Fruit fly (Drosophila melanogaster) S2 (cell line): ENCODE measurements around the gene CG9270.

ENCODE experiments used
- CG8478 ChIP-seq: fragments of >200 bp; optimal IDR thresholded peaks from 2 replicates; lab custom pipeline; 2018
- CTCF ChIP-seq, 2 experiments: fragments of >200 bp; optimal IDR thresholded peaks; 2 replicates each; lab custom pipeline; 2018

DNA sequence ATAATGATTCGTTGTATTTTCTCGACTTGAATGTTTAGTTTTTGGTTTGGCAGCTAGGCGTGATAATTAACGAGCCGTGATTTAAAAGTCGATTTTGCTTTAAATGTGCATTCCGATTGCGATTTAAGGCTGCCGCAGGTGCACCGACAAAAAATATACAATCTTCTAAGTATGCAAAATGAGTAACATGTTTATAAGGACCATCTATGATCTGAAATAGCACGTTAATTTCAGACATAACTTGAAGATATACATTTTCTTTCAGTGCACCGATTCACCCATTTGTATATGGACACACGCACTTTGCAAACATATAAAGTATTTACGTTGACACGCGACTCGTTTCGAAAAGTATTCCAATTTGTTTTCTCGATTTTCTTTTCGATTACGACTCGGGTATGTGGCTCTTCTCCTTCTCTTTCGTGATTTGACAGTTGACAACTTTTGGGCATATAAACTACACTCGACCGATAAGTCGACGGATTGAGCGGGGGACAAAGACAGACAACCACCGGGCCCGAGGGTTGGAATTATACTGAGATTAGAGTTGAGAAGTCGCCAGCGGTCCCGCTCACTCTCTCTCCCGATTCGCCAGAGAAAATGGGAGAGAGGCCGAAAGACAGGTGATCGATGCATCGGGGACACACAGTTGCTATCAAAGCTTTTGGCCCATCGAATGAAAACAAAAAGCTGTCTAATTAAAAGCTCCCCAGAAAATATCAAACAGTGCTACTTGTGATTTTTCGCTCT, 43.9 kb downstream of the CG9270 start:
- TF ChIP-seq CG8478 (no peak), CTCF (optimal IDR thresholded peaks at IDR 0.05; lab: Kevin White, UChicago) (no peak)
